Fruit fly (Drosophila melanogaster): ENCODE data around the gene CG32983.

The CG32983 gene

DNA sequence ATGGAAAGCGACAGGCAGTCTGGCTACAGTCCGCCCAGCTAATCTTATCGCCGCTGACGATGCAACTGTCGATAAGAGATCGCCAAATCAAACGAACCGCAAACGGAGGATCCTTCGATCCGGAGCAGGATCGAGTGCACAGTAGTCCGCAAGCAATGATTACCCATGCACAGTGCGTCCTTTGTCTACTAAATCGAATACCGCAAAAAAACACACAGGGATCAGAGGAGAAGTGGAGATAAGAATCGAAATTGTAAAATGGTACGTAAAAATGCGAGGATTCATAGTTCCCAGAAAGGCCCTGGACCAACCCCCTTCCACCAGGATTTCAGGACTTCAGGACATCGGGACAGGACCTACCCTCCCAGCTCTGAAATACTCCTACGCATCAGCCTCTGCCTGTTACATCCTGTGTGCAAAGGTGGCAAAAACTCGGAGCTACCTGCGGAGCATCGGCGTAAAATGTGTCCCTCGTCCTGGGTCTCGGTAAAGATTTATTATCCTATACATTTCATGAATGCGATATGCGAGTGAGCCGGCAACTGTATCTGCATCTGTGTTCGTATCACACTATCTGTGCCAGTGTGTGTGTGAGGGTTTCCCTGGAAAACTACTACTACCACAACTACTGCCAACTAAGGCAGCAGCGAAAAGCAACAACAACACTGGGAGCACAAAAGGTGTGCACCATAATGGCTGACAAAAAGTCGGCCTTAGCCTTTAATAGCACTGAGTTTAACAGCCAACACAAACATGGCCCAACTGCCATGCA lies 24.0 kb upstream of the CG32983 start:
- TF ChIP-seq Sox102F (GFP tag; optimal IDR thresholded peaks at IDR 0.05), result no peak

DNA sequence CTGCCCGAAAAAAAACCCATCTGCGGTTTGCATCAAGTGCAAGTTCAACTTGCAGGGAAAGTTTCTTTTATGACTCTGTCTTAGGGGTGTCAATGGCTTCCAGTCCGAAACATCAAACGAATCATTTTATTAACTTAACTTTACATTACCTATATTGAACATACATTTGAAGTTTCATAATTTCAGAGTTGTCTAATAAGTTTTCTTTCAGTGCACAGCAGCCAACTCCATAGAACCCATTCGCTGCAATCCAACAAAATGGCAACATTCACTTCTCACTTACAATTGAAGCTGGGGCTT lies 23.4 kb upstream of the CG32983 start:
- TF ChIP-seq salr (GFP tag; optimal IDR thresholded peaks at IDR 0.05) (no peak), CG6808 (GFP tag; optimal IDR thresholded peaks at IDR 0.05) (peak; percentile 7), CG32006 (GFP tag; optimal IDR thresholded peaks at IDR 0.05) (peak; percentile 10), CG3919 (GFP tag; optimal IDR thresholded peaks at IDR 0.05) (peak; percentile 33), pdm3 (GFP tag; optimal IDR thresholded peaks at IDR 0.05) (peak; percentile 6), CG3032 (tag; optimal IDR thresholded peaks at IDR 0.05) (peak; percentile 23), fd59A (GFP tag; optimal IDR thresholded peaks at IDR 0.05) (no peak), Eip78C (GFP tag) (peak; percentile 65)

DNA sequence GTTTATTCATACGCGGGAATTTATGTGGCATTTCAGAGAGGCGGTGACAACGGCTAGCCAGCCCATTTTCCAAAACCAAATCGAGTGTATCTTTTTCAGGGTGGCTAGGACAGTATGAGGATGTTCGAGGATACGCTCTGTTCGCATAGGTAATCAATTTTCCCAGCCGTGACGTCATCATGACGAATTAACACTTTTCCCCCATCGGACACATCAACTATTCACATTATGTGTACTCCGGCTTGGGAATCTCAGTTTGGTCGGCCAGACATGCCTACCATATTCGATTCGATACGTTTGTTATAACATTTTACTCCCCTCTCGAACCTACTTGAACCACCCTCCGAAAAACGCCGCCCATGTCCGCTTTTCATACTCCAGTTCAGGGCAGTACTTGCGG lies 22.1 kb upstream of the CG32983 start:
- TF ChIP-seq CG11762 (GFP tag; optimal IDR thresholded peaks at IDR 0.05; ENCODE audit: insufficient read depth), result no peak
- no peak for TF ChIP-seq CG6163 (GFP tag; IDR thresholded peaks at IDR 0.05)
- TF ChIP-seq Hr4 (GFP tag; optimal IDR thresholded peaks at IDR 0.05), result no peak
- no peak for TF ChIP-seq Met (GFP tag; optimal IDR thresholded peaks at IDR 0.05)
- no peak for TF ChIP-seq ss (GFP tag; optimal IDR thresholded peaks at IDR 0.05)
- TF ChIP-seq CG4318 (GFP tag; optimal IDR thresholded peaks at IDR 0.05), result no peak
- no peak for TF ChIP-seq pdm3 (GFP tag; optimal IDR thresholded peaks at IDR 0.05)
- TF ChIP-seq CG31627 (GFP tag; optimal IDR thresholded peaks at IDR 0.05), result no peak
- no peak for TF ChIP-seq svp (GFP tag)

DNA sequence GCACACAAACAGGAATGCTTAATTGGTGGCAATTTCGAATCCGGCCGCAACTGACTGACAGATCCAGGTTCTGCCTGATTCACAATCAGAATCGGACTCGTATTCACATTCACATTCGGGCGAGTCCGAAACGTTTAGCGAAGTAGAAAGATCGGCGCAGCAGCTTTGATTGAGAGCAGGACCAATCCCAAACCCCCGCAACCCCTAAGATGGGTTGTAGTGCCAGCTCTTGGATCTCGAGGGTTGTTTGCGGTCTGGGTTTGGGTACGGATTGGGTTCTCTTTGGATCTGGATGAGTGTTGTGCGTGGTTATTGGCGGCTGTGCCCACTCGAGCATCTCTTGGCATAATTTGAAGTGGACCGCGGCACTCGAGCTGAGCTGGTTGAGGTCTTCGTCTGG lies 21.0 kb upstream of the CG32983 start:
- TF ChIP-seq CG1621 (tag; optimal IDR thresholded peaks at IDR 0.05) (no peak), Sox15 (GFP tag; optimal IDR thresholded peaks at IDR 0.05) (no peak), CG6276 (GFP tag; optimal IDR thresholded peaks at IDR 0.05) (no peak), CG32006 (GFP tag; optimal IDR thresholded peaks at IDR 0.05) (no peak), CG10669 (GFP tag; optimal IDR thresholded peaks at IDR 0.05) (no peak), lz (GFP tag; optimal IDR thresholded peaks at IDR 0.05) (no peak), fd59A (GFP tag; optimal IDR thresholded peaks at IDR 0.05) (no peak), topi (GFP tag; optimal IDR thresholded peaks at IDR 0.05) (no peak), salr (GFP tag; optimal IDR thresholded peaks at IDR 0.05) (no peak)

DNA sequence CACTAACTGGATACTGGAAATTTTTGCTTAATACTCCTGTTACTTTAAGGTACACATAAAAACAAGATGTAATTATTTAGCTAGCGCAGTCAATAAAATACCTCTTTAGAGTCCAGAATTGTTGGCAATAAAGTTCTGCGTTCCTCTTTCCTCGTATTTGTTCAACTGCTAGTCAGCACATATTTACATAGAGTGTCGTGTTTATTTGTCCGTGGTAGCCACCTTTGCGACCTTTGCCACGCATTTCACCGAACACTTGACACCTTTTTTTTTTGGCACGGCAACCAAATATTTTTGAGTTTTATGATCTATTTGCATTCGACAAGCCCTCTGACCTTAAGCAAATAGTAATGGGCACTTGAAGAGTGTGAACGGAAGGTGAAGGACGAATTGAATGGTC lies 19.7 kb upstream of the CG32983 start:
- TF ChIP-seq fkh (GFP tag; optimal IDR thresholded peaks at IDR 0.05) (peak; percentile 94), vri (GFP tag; optimal IDR thresholded peaks at IDR 0.05) (peak; percentile 31), Hr4 (GFP tag; optimal IDR thresholded peaks at IDR 0.05) (no peak)

DNA sequence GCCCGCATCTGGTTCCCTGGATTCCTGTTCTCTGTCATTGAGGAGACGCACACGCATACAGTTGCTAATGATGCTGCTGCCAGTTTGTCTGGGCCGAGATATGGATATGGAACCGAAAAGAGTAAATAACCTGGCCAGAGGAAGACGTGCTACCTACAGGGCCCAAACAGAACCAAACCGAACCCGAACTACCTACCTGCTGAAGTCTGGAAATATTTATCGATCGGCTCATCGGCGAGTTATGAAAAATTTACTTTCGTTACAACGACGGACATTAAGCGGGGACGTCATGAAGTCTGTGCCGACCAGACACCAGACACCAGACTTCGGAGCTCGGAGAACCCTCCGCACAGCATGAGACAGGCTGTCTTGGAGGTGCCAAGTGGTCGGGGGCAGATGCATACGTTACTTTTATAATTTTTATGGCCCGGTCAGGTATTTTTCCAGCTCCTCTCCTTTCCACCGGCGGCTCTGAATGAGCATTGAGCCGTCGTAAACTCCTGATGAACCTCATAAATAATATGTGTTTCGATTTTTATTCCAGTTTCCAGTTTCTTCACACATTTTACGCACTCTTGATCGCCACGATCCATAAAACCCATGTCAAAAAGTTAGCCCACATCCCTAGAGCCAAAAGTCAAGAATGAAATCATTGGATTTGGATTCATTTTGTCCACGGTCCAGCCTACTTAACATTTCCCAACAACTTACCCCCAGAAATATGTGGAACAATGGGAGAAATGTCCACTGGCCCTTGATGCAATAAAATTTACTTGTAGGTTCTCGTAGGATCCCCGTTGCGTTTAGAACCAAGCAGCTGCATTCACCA lies 18.7 kb upstream of the CG32983 start:
- TF ChIP-seq CG11294 (GFP tag; IDR thresholded peaks at IDR 0.05) (no peak), ss (GFP tag; optimal IDR thresholded peaks at IDR 0.05) (peak in 1 of 2 experiments; percentile 58), dac (GFP tag; optimal IDR thresholded peaks at IDR 0.05) (no peak), salr (GFP tag; optimal IDR thresholded peaks at IDR 0.05) (peak in 1 of 2 experiments; percentile 41), Ets96B (tag; optimal IDR thresholded peaks at IDR 0.05) (no peak), OdsH (GFP tag; optimal IDR thresholded peaks at IDR 0.05) (no peak), CG6792 (GFP tag; optimal IDR thresholded peaks at IDR 0.05) (no peak), fkh (GFP tag; optimal IDR thresholded peaks at IDR 0.05) (peak; percentile 11), dsx (GFP tag; optimal IDR thresholded peaks at IDR 0.05; ENCODE audit: poor library complexity, severe bottlenecking) (peak; percentile 2), CG6276 (GFP tag; optimal IDR thresholded peaks at IDR 0.05) (no peak), Hr39 (GFP tag; optimal IDR thresholded peaks at IDR 0.05) (no peak), CG10631 (GFP tag; optimal IDR thresholded peaks at IDR 0.05) (no peak), Eip78C (GFP tag) (peak; percentile 48), svp (GFP tag) (peak; percentile 11), Blimp-1 (GFP tag; optimal IDR thresholded peaks at IDR 0.05) (peak; percentile 87)
